Fruit fly (Drosophila melanogaster) whole organism, embryonic: Measurements from ENCODE around the gene CG18171.
A peak's percentile ranks its signal among the peaks of the same experiment; 100 is the strongest.

ENCODE experiments used
- ATbp ChIP-seq: fragments of 200-800 bp; sonication (Bioruptor generic); optimal IDR thresholded peaks from 2 replicates; lab custom pipeline; 2017; ENCODE audit warnings: missing biosample characterization, mild to moderate bottlenecking, missing genetic modification characterization, missing genetic modification reagents
- B-H1 ChIP-seq: fragments of 200-800 bp; sonication (Bioruptor generic); IDR thresholded peaks from 3 replicates; pipeline ENCODE4 v1.3.6; 2022; ENCODE audit warnings: missing biosample characterization, missing genetic modification characterization
- Bgb ChIP-seq: fragments of 200-800 bp; sonication (Bioruptor generic); IDR thresholded peaks from 2 replicates; pipeline ENCODE4 v1.3.6; 2022; ENCODE audit warnings: missing biosample characterization, missing genetic modification characterization; ENCODE audit not compliant: partially characterized antibody
- CG10462 ChIP-seq: fragments of 200-800 bp; sonication (Bioruptor generic); optimal IDR thresholded peaks from 2 replicates; lab custom pipeline; 2016; ENCODE audit warnings: missing biosample characterization, missing genetic modification characterization
- CG10543 ChIP-seq: fragments of 200-800 bp; sonication (Bioruptor generic); optimal IDR thresholded peaks from 3 replicates; lab custom pipeline; 2017; ENCODE audit warnings: missing biosample characterization, mild to moderate bottlenecking, missing genetic modification characterization, moderate library complexity
- CG11560 ChIP-seq: fragments of 200-800 bp; sonication (Bioruptor generic); IDR thresholded peaks from 3 replicates; pipeline ENCODE4 v1.3.6; 2022; ENCODE audit warnings: missing biosample characterization, missing genetic modification characterization
- CG12299 ChIP-seq: fragments of 200-800 bp; sonication (Bioruptor generic); optimal IDR thresholded peaks from 2 replicates; lab custom pipeline; 2018; ENCODE audit warnings: missing biosample characterization, mild to moderate bottlenecking, missing genetic modification characterization
- CG13424 ChIP-seq: fragments of 200-800 bp; sonication (Bioruptor generic); optimal IDR thresholded peaks from 2 replicates; lab custom pipeline; 2019; ENCODE audit warnings: missing biosample characterization, mild to moderate bottlenecking, missing genetic modification characterization, moderate library complexity
- CG13894 ChIP-seq: fragments of 200-800 bp; sonication (Bioruptor generic); optimal IDR thresholded peaks from 3 replicates; lab custom pipeline; 2018; ENCODE audit warnings: missing biosample characterization, mild to moderate bottlenecking, missing genetic modification characterization, moderate library complexity
- CG14667 ChIP-seq: fragments of 200-800 bp; sonication (Bioruptor generic); IDR thresholded peaks from 2 replicates; pipeline ENCODE4 v1.3.6; 2022; ENCODE audit warnings: missing biosample characterization, missing genetic modification characterization
- CG15696 ChIP-seq: fragments of 200-800 bp; sonication (Bioruptor generic); optimal IDR thresholded peaks from 2 replicates; lab custom pipeline; 2019; ENCODE audit warnings: missing biosample characterization, mild to moderate bottlenecking, missing genetic modification characterization, moderate library complexity
- CG3163 ChIP-seq: fragments of 200-800 bp; sonication (Bioruptor generic); optimal IDR thresholded peaks from 3 replicates; lab custom pipeline; 2016; ENCODE audit warnings: missing biosample characterization, missing genetic modification characterization
- CG4854 ChIP-seq: fragments of 200-800 bp; sonication (Bioruptor generic); optimal IDR thresholded peaks from 2 replicates; lab custom pipeline; 2016; ENCODE audit warnings: missing biosample characterization, missing genetic modification characterization, inconsistent platforms
- CG5180 ChIP-seq: fragments of 200-800 bp; sonication (Bioruptor generic); optimal IDR thresholded peaks from 3 replicates; lab custom pipeline; 2017; ENCODE audit warnings: missing biosample characterization, missing genetic modification characterization, mild to moderate bottlenecking, moderate library complexity, missing genetic modification reagents
- CG6272 ChIP-seq: fragments of 200-800 bp; sonication (Bioruptor generic); IDR thresholded peaks from 2 replicates; pipeline ENCODE4 v1.3.6; 2022; ENCODE audit warnings: missing biosample characterization, missing genetic modification characterization
- CG6683 ChIP-seq: fragments of 200-800 bp; sonication (Bioruptor generic); optimal IDR thresholded peaks from 2 replicates; lab custom pipeline; 2017; ENCODE audit warnings: missing biosample characterization, mild to moderate bottlenecking, missing genetic modification characterization, missing genetic modification reagents
- CG6689 ChIP-seq: fragments of 200-800 bp; sonication (Bioruptor generic); IDR thresholded peaks from 2 replicates; pipeline ENCODE4 v1.3.6; 2022; ENCODE audit warnings: missing biosample characterization, missing genetic modification characterization
- CG6854 ChIP-seq: fragments of 200-800 bp; sonication (Bioruptor generic); optimal IDR thresholded peaks from 3 replicates; lab custom pipeline; 2017; ENCODE audit warnings: missing biosample characterization, mild to moderate bottlenecking, missing genetic modification characterization
- CG7928 ChIP-seq: fragments of 200-800 bp; sonication (Bioruptor generic); optimal IDR thresholded peaks from 2 replicates; lab custom pipeline; 2017; ENCODE audit warnings: missing biosample characterization, mild to moderate bottlenecking, missing genetic modification characterization
- CG9876 ChIP-seq: fragments of 200-800 bp; sonication (Bioruptor generic); optimal IDR thresholded peaks from 2 replicates; lab custom pipeline; 2016; ENCODE audit warnings: missing biosample characterization, missing genetic modification characterization
- Chrac-16 ChIP-seq: fragments of 200-800 bp; sonication (Bioruptor generic); optimal IDR thresholded peaks from 3 replicates; lab custom pipeline; 2016; ENCODE audit warnings: missing biosample characterization, missing genetic modification characterization
- Dbx ChIP-seq: fragments of 200-800 bp; sonication (Bioruptor generic); IDR thresholded peaks from 3 replicates; pipeline ENCODE4 v1.3.6; 2022; ENCODE audit warnings: missing biosample characterization, missing genetic modification characterization
- Deaf1 ChIP-seq: fragments of 200-800 bp; optimal IDR thresholded peaks from 3 replicates; lab custom pipeline; 2019; ENCODE audit warnings: missing biosample characterization, mild to moderate bottlenecking, missing genetic modification characterization, moderate library complexity
- Dip3 ChIP-seq: fragments of 200-800 bp; sonication (Bioruptor generic); optimal IDR thresholded peaks from 3 replicates; lab custom pipeline; 2016; ENCODE audit warnings: missing biosample characterization, missing genetic modification characterization
- Hr39 ChIP-seq: fragments of >200 bp; optimal IDR thresholded peaks from 2 replicates; lab custom pipeline; 2017
- Hr78 ChIP-seq, 2 experiments: fragments of 200-800 bp in 1 of 2; fragments of >200 bp in 1 of 2; sonication (Bioruptor generic) in 1 of 2; optimal IDR thresholded peaks; 2 replicates each; lab custom pipeline; 2017 to 2019; ENCODE audit warnings: missing biosample characterization in 2 of 2, missing genetic modification characterization in 2 of 2, mild to moderate bottlenecking in 1 of 2, moderate library complexity in 1 of 2
- MESR4 ChIP-seq: fragments of 200-800 bp; sonication (Bioruptor generic); optimal IDR thresholded peaks from 2 replicates; lab custom pipeline; 2018; ENCODE audit warnings: missing biosample characterization, mild to moderate bottlenecking, missing genetic modification characterization, moderate library complexity
- Med ChIP-seq: fragments of 200-800 bp; sonication (Bioruptor generic); peaks from one replicate; lab custom pipeline; 2016; ENCODE audit warnings: missing biosample characterization, missing genetic modification characterization, mild to moderate bottlenecking, inconsistent platforms, moderate library complexity
- Meics ChIP-seq: fragments of 200-800 bp; sonication (Bioruptor generic); optimal IDR thresholded peaks from 2 replicates; lab custom pipeline; 2017; ENCODE audit warnings: missing biosample characterization, mild to moderate bottlenecking, missing genetic modification characterization
- Neu2 ChIP-seq: fragments of 200-800 bp; sonication (Bioruptor generic); optimal IDR thresholded peaks from 3 replicates; lab custom pipeline; 2016; ENCODE audit warnings: missing biosample characterization, missing genetic modification characterization, borderline replicate concordance
- Nf-YB ChIP-seq: fragments of 200-800 bp; sonication (Bioruptor generic); optimal IDR thresholded peaks from 3 replicates; lab custom pipeline; 2019; ENCODE audit warnings: missing biosample characterization, mild to moderate bottlenecking, missing genetic modification characterization, moderate library complexity
- Trl ChIP-seq, 3 experiments: fragments of >200 bp in 2 of 3; fragments of 200-800 bp in 1 of 3; sonication (Bioruptor generic) in 1 of 3; optimal IDR thresholded peaks; 2 replicates in 1 of 3; 3 replicates in 2 of 3; lab custom pipeline; 2016 to 2017; ENCODE audit warnings: missing biosample characterization in 1 of 3, missing genetic modification characterization in 1 of 3
- aop ChIP-seq: fragments of 200-800 bp; sonication (Bioruptor generic); IDR thresholded peaks from 2 replicates; pipeline ENCODE4 v1.3.6; 2022; ENCODE audit warnings: missing biosample characterization, missing genetic modification characterization
- br ChIP-seq: fragments of >200 bp; optimal IDR thresholded peaks from 2 replicates; lab custom pipeline; 2017
- chm ChIP-seq: fragments of 200-800 bp; sonication (Bioruptor generic); IDR thresholded peaks from 2 replicates; pipeline ENCODE4 v1.3.6; 2022; ENCODE audit warnings: missing biosample characterization, missing genetic modification characterization
- emc ChIP-seq: fragments of 200-800 bp; sonication (Bioruptor generic); optimal IDR thresholded peaks from 2 replicates; lab custom pipeline; 2016; ENCODE audit warnings: missing biosample characterization, missing genetic modification characterization
- esg ChIP-seq: fragments of 200-800 bp; sonication (Bioruptor generic); conservative IDR thresholded peaks from 2 replicates; pipeline ENCODE4 v1.3.6; 2022; ENCODE audit warnings: missing biosample characterization, missing genetic modification characterization
- ewg ChIP-seq: fragments of 200-800 bp; sonication (Bioruptor generic); optimal IDR thresholded peaks from 3 replicates; lab custom pipeline; 2017; ENCODE audit warnings: mild to moderate bottlenecking, missing biosample characterization, missing genetic modification reagents, missing genetic modification characterization
- fru ChIP-seq: fragments of >200 bp; optimal IDR thresholded peaks from 2 replicates; lab custom pipeline; 2017
- gcm2 ChIP-seq: fragments of 200-800 bp; sonication (Bioruptor generic); optimal IDR thresholded peaks from 2 replicates; lab custom pipeline; 2016; ENCODE audit warnings: missing biosample characterization, missing genetic modification characterization
- her ChIP-seq: fragments of 200-800 bp; sonication (Bioruptor generic); optimal IDR thresholded peaks from 2 replicates; lab custom pipeline; 2016; ENCODE audit warnings: missing biosample characterization, missing genetic modification characterization
- onecut ChIP-seq: fragments of 200-800 bp; sonication (Bioruptor generic); IDR thresholded peaks from 2 replicates; pipeline ENCODE4 v1.3.6; 2022; ENCODE audit warnings: missing biosample characterization, missing genetic modification characterization
- pros ChIP-seq: fragments of 200-800 bp; sonication (Bioruptor generic); optimal IDR thresholded peaks from 3 replicates; lab custom pipeline; 2019; ENCODE audit warnings: missing biosample characterization, mild to moderate bottlenecking, missing genetic modification characterization, moderate library complexity
- ranshi ChIP-seq: fragments of 200-800 bp; sonication (Bioruptor generic); IDR thresholded peaks from 2 replicates; pipeline ENCODE4 v1.3.6; 2022; ENCODE audit warnings: missing biosample characterization, missing genetic modification characterization
- sd ChIP-seq: fragments of 200-800 bp; sonication (Bioruptor generic); optimal IDR thresholded peaks from 3 replicates; lab custom pipeline; 2018; ENCODE audit warnings: missing biosample characterization, mild to moderate bottlenecking, missing genetic modification characterization, moderate library complexity
- sna ChIP-seq: fragments of 200-800 bp; sonication (Bioruptor generic); IDR thresholded peaks from 2 replicates; pipeline ENCODE4 v1.3.6; 2022; ENCODE audit warnings: missing biosample characterization, missing genetic modification characterization; ENCODE audit not compliant: partially characterized antibody
- so ChIP-seq: fragments of 200-800 bp; sonication (Bioruptor generic); IDR thresholded peaks from 3 replicates; pipeline ENCODE4 v1.3.6; 2022; ENCODE audit warnings: missing biosample characterization, missing genetic modification characterization
- sob ChIP-seq: fragments of 200-800 bp; sonication (Bioruptor generic); IDR thresholded peaks from 2 replicates; pipeline ENCODE4 v1.3.6; 2022; ENCODE audit warnings: missing biosample characterization, missing genetic modification characterization
- z ChIP-seq: fragments of 200-800 bp; sonication (Bioruptor generic); IDR thresholded peaks from 3 replicates; pipeline ENCODE4 v1.3.6; 2022; ENCODE audit warnings: missing biosample characterization, missing genetic modification characterization
- zen2 ChIP-seq: fragments of 200-800 bp; sonication (Bioruptor generic); IDR thresholded peaks from 3 replicates; pipeline ENCODE4 v1.3.6; 2022; ENCODE audit warnings: missing biosample characterization, missing genetic modification characterization; ENCODE audit not compliant: partially characterized antibody

Gene CG18171

dm6 chr3L:1755458-1755984 lies 32.6 kb upstream of the CG18171 start, which contains the start of gene Cht2 (continued):
- TF ChIP-seq ATbp (no peak), CG10462 (GFP tag; lab: Kevin White, UChicago) (no peak), ranshi (GFP tag; lab: Robert Waterston, UW) (no peak), CG6854 (peak; percentile 23), Bgb (0 out of 2 replicates have a peak, but pooled peaks have one; percentile 29), aop (no peak), Chrac-16 (GFP tag; lab: Kevin White, UChicago) (no peak), CG15696 (no peak), CG5180 (GFP tag; lab: Kevin White, UChicago) (peak; percentile 81), sna (GFP tag; lab: Robert Waterston, UW) (peak; percentile 27; the same call in 1 of the 2 replicates), CG13894 (tag; lab: Kevin White, UChicago) (no peak), ewg (no peak), CG6689 (GFP tag; lab: Robert Waterston, UW) (0 out of 2 replicates have a peak, but pooled peaks have one; percentile 8), CG9876 (GFP tag; lab: Kevin White, UChicago) (no peak), CG6683 (no peak), so (GFP tag; lab: Robert Waterston, UW) (no peak), Meics (GFP tag; lab: Kevin White, UChicago) (no peak), fru (no peak), Dip3 (GFP tag; lab: Kevin White, UChicago) (no peak), onecut (GFP tag; lab: Robert Waterston, UW) (no peak), pros (GFP tag; lab: Kevin White, UChicago) (peak; percentile 91), Med (GFP tag; lab: Kevin White, UChicago) (peak; percentile 76), gcm2 (GFP tag; lab: Kevin White, UChicago) (peak; percentile 18), sd (peak; percentile 83), CG10543 (GFP tag; lab: Kevin White, UChicago) (peak; percentile 73), Deaf1 (tag; lab: Kevin White, UChicago) (peak; percentile 94), Dbx (GFP tag; lab: Robert Waterston, UW) (0 out of 3 replicates have a peak, but pooled peaks have one; percentile 20), CG13424 (tag; lab: Kevin White, UChicago) (no peak), chm (GFP tag; lab: Robert Waterston, UW) (0 out of 2 replicates have a peak, but pooled peaks have one; percentile 12), MESR4 (no peak), CG6272 (GFP tag; lab: Robert Waterston, UW) (no peak), emc (no peak), CG11560 (tag; lab: Robert Waterston, UW) (no peak), Hr39 (no peak), esg (GFP tag; lab: Robert Waterston, UW) (no peak), her (GFP tag; lab: Kevin White, UChicago) (no peak), Neu2 (GFP tag; lab: Kevin White, UChicago) (no peak), CG3163 (GFP tag; lab: Kevin White, UChicago) (peak; percentile 82), br (lab: Kevin White, UChicago) (no peak), CG4854 (GFP tag; lab: Kevin White, UChicago) (no peak), Trl (optimal IDR thresholded peaks at IDR 0.05; lab: Kevin White, UChicago) (peak; percentile 64 to 74), Trl (GFP tag; optimal IDR thresholded peaks at IDR 0.05; lab: Kevin White, UChicago) (no peak), z (peak; percentile 86), zen2 (GFP tag; lab: Robert Waterston, UW) (0 out of 3 replicates have a peak, but pooled peaks have one; percentile 38), CG14667 (GFP tag; lab: Robert Waterston, UW) (no peak), CG12299 (no peak), sob (GFP tag; lab: Robert Waterston, UW) (peak; percentile 51; the same call in 1 of the 2 replicates), B-H1 (GFP tag; lab: Robert Waterston, UW) (no peak), Nf-YB (GFP tag; lab: Kevin White, UChicago) (peak; percentile 1), CG7928 (GFP tag; lab: Kevin White, UChicago) (no peak), Hr78 (GFP tag; optimal IDR thresholded peaks at IDR 0.05; lab: Kevin White, UChicago) (peak in 1 of 2 experiments; percentile 66)
